Worm (Caenorhabditis elegans): ENCODE data around the gene acl-12.

Gene acl-12

DNA sequence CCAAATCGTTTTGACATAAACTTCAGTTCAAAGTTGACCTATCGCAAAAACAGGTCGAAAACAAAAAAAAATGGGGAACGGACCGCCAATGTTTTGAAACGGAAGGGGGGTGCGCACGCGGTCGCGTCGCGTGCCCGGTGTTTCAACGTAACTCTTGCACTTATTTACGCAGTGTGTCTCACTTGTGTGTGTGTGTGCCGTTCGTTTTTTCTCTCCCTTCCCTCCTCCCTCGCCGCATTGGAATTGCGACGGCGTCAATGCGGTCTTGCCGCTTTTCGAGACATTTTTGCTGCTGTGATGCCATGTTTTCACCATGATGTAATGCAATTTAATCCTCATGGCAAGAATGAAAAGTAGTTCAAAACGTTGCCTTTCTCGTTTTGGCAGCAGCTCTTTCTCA is 36.1 kb upstream of the acl-12 start:
- TF ChIP-seq nhr-25 (tag; optimal IDR thresholded peaks at IDR 0.05) (peak; percentile 10), nhr-23 (tag; optimal IDR thresholded peaks at IDR 0.05) (no peak), nhr-237 (tag; optimal IDR thresholded peaks at IDR 0.05) (no peak), ztf-11 (tag; optimal IDR thresholded peaks at IDR 0.05) (no peak), ama-1 (optimal IDR thresholded peaks at IDR 0.05) (no peak), blmp-1 (tag; optimal IDR thresholded peaks at IDR 0.05; ENCODE audit: insufficient read depth) (no peak), ZK546.5 (tag; optimal IDR thresholded peaks at IDR 0.05) (no peak), lin-13 (GFP tag; optimal IDR thresholded peaks at IDR 0.05) (peak; percentile 15), unc-55 (GFP tag; optimal IDR thresholded peaks at IDR 0.05) (peak; percentile 63), sem-4 (tag; optimal IDR thresholded peaks at IDR 0.05) (peak; percentile 41), fos-1 (tag; optimal IDR thresholded peaks at IDR 0.05) (peak; percentile 45), F13H6.1 (tag; optimal IDR thresholded peaks at IDR 0.05) (peak; percentile 37), egl-27 (tag; optimal IDR thresholded peaks at IDR 0.05) (no peak), zag-1 (tag; optimal IDR thresholded peaks at IDR 0.05) (peak; percentile 31), C34F6.9 (tag; optimal IDR thresholded peaks at IDR 0.05) (peak; percentile 55), nhr-129 (tag; optimal IDR thresholded peaks at IDR 0.05) (peak; percentile 21), crh-2 (tag; optimal IDR thresholded peaks at IDR 0.05) (peak; percentile 35)

DNA sequence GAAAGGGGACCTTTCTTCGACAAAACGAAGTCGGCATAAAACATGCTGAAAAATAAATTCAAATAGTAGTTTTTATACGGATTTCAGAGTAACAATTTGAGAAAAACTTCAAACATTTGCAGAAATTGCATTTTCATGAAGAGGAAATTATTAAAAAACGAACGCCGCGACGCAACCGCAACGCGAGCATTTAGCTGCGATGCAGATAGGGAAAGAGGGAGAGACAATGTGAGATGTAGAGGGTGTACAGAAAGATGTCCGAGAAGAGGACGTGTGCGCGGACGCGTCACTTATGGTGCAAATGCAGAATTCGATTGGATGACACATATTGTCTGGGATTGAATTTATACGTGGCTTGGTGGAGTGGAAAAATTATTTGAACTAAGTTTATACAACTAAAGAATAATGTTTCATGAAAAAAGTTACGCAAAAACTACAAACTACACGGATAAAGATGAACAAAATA is 32.6 kb upstream of the acl-12 start, which contains the start of gene coh-1:
coh-1 (minus strand) TSS at position 51 of the 466 bp plus-strand sequence.
- peak; percentile 1 for TF ChIP-seq gmeb-1 (tag; optimal IDR thresholded peaks at IDR 0.05)
- TF ChIP-seq ztf-11 (tag; optimal IDR thresholded peaks at IDR 0.05) = no peak
- TF ChIP-seq ceh-16 (tag; optimal IDR thresholded peaks at IDR 0.05) = no peak
- no peak for TF ChIP-seq Y55F3AM.14 (GFP tag; optimal IDR thresholded peaks at IDR 0.05)
- no peak for TF ChIP-seq dmd-4 (tag; optimal IDR thresholded peaks at IDR 0.05)
- TF ChIP-seq aly-2 (tag; optimal IDR thresholded peaks at IDR 0.05) = no peak
- no peak for TF ChIP-seq skn-1 (tag; optimal IDR thresholded peaks at IDR 0.05)
- no peak for TF ChIP-seq R02D3.7 (tag; optimal IDR thresholded peaks at IDR 0.05)
- peak in 1 of 2 experiments; percentile 71 for TF ChIP-seq lsy-2 (tag; optimal IDR thresholded peaks at IDR 0.05)
- TF ChIP-seq unc-55 (GFP tag; optimal IDR thresholded peaks at IDR 0.05) = peak; percentile 81
- no peak for TF ChIP-seq elt-1 (tag; optimal IDR thresholded peaks at IDR 0.05)
- no peak for TF ChIP-seq blmp-1 (tag; optimal IDR thresholded peaks at IDR 0.05; ENCODE audit: insufficient read depth)
- no peak for TF ChIP-seq snpc-4 (tag; optimal IDR thresholded peaks at IDR 0.05)
- peak; percentile 56 for TF ChIP-seq lin-11 (tag; optimal IDR thresholded peaks at IDR 0.05)
- TF ChIP-seq ceh-82 (tag; optimal IDR thresholded peaks at IDR 0.05) = no peak
- TF ChIP-seq fos-1 (tag; optimal IDR thresholded peaks at IDR 0.05) = peak; percentile 61
- TF ChIP-seq nhr-77 (tag; optimal IDR thresholded peaks at IDR 0.05) = no peak
- TF ChIP-seq F13H6.1 (tag; optimal IDR thresholded peaks at IDR 0.05) = peak; percentile 56
- TF ChIP-seq nhr-6 (tag; optimal IDR thresholded peaks at IDR 0.05) = no peak
- no peak for TF ChIP-seq ama-1 (optimal IDR thresholded peaks at IDR 0.05)
- TF ChIP-seq unc-62 (GFP tag; optimal IDR thresholded peaks at IDR 0.05) = no peak
- TF ChIP-seq sem-4 (tag; optimal IDR thresholded peaks at IDR 0.05) = peak; percentile 33
- no peak for TF ChIP-seq nhr-21 (tag; optimal IDR thresholded peaks at IDR 0.05)
- TF ChIP-seq ztf-1 (GFP tag; conservative IDR thresholded peaks at IDR 0.05) = no peak
- no peak for TF ChIP-seq nhr-237 (tag; optimal IDR thresholded peaks at IDR 0.05)
- TF ChIP-seq nhr-11 (tag; optimal IDR thresholded peaks at IDR 0.05) = no peak
- peak; percentile 46 for TF ChIP-seq lin-13 (GFP tag; optimal IDR thresholded peaks at IDR 0.05)
- TF ChIP-seq nhr-10 (tag; optimal IDR thresholded peaks at IDR 0.05) = no peak
- TF ChIP-seq elt-3 (tag; optimal IDR thresholded peaks at IDR 0.05) = no peak
- no peak for TF ChIP-seq mdl-1 (tag; optimal IDR thresholded peaks at IDR 0.05)
- peak; percentile 20 for TF ChIP-seq ztf-4 (tag; optimal IDR thresholded peaks at IDR 0.05)
- TF ChIP-seq nhr-25 (tag; optimal IDR thresholded peaks at IDR 0.05) = no peak
- TF ChIP-seq egl-27 (tag; optimal IDR thresholded peaks at IDR 0.05) = no peak
- no peak for TF ChIP-seq zag-1 (tag; optimal IDR thresholded peaks at IDR 0.05)
- TF ChIP-seq alr-1 (tag; optimal IDR thresholded peaks at IDR 0.05) = no peak
- TF ChIP-seq ZK546.5 (tag; optimal IDR thresholded peaks at IDR 0.05) = no peak
- TF ChIP-seq nhr-23 (tag; optimal IDR thresholded peaks at IDR 0.05) = no peak
- TF ChIP-seq nhr-129 (tag; optimal IDR thresholded peaks at IDR 0.05) = peak; percentile 82
- TF ChIP-seq lin-39 (tag; optimal IDR thresholded peaks at IDR 0.05) = no peak
- no peak for TF ChIP-seq mbf-1 (tag; optimal IDR thresholded peaks at IDR 0.05)
- TF ChIP-seq nhr-12 (tag; optimal IDR thresholded peaks at IDR 0.05) = no peak
- TF ChIP-seq sma-3 (GFP tag; optimal IDR thresholded peaks at IDR 0.05) = peak; percentile 33
- peak; percentile 47 for TF ChIP-seq sma-9 (GFP tag; optimal IDR thresholded peaks at IDR 0.05)
- TF ChIP-seq sma-9 (tag; optimal IDR thresholded peaks at IDR 0.05) = no peak
- peak; percentile 90 for TF ChIP-seq C34F6.9 (tag; optimal IDR thresholded peaks at IDR 0.05)
- peak; percentile 78 for TF ChIP-seq crh-2 (tag; optimal IDR thresholded peaks at IDR 0.05)
- TF ChIP-seq peb-1 (tag; optimal IDR thresholded peaks at IDR 0.05) = no peak
- TF ChIP-seq unc-39 (tag; optimal IDR thresholded peaks at IDR 0.05) = no peak

Measured in whole organism, L2 larva.